Worm (Caenorhabditis elegans) whole organism, young adult: Measurements from ENCODE around the gene D1044.6.

Experiments used
- B0035.1 ChIP-seq: sonication (generic microtip); optimal IDR thresholded peaks from 2 replicates; lab custom pipeline; 2016; ENCODE audit warnings: missing genetic modification characterization, mild to moderate bottlenecking, missing compliant biosample characterization, missing genotype, missing genetic modification reagents
- B0336.3 ChIP-seq: fragments of 200-800 bp; sonication (Bioruptor generic); IDR thresholded peaks from 2 replicates; pipeline ENCODE4 v1.3.6; 2022; ENCODE audit warnings: missing genetic modification characterization, missing compliant biosample characterization
- C17E4.6 ChIP-seq: fragments of 200-800 bp; sonication (Bioruptor generic); IDR thresholded peaks from 2 replicates; pipeline ENCODE4 v1.3.6; 2022; ENCODE audit warnings: missing genetic modification reagents, missing genetic modification characterization, missing compliant biosample characterization
- F10E7.11 ChIP-seq: sonication (generic microtip); optimal IDR thresholded peaks from 2 replicates; lab custom pipeline; 2017; ENCODE audit warnings: mild to moderate bottlenecking, missing genetic modification characterization, moderate library complexity, missing compliant biosample characterization
- F57C9.4 ChIP-seq: sonication (generic microtip); optimal IDR thresholded peaks from 2 replicates; lab custom pipeline; 2017; ENCODE audit warnings: mild to moderate bottlenecking, missing genetic modification characterization, missing compliant biosample characterization
- K11D2.4 ChIP-seq: fragments of 200-800 bp; sonication (Bioruptor generic); IDR thresholded peaks from 2 replicates; pipeline ENCODE4 v1.3.6; 2022; ENCODE audit warnings: missing genetic modification reagents, missing genetic modification characterization, missing compliant biosample characterization
- T26A5.8 ChIP-seq: sonication (generic microtip); optimal IDR thresholded peaks from 2 replicates; lab custom pipeline; 2016; ENCODE audit warnings: missing genetic modification characterization, missing compliant biosample characterization
- Y53G8AR.9 ChIP-seq: fragments of 200-800 bp; sonication (Bioruptor generic); conservative IDR thresholded peaks from 2 replicates; pipeline ENCODE4 v1.3.6; 2022; ENCODE audit warnings: missing genetic modification reagents, missing genetic modification characterization, missing compliant biosample characterization
- ZK185.1 ChIP-seq: sonication (generic microtip); optimal IDR thresholded peaks from 2 replicates; lab custom pipeline; 2016; ENCODE audit warnings: mild to moderate bottlenecking, missing genetic modification characterization, missing compliant biosample characterization; ENCODE audit not compliant: poor library complexity, severe bottlenecking
- akir-1 ChIP-seq: fragments of 200-800 bp; sonication (Bioruptor generic); optimal IDR thresholded peaks from 2 replicates; lab custom pipeline; 2018; ENCODE audit warnings: mild to moderate bottlenecking, missing genetic modification characterization, moderate library complexity, missing compliant biosample characterization
- athp-1 ChIP-seq: sonication (generic microtip); optimal IDR thresholded peaks from 2 replicates; lab custom pipeline; 2017; ENCODE audit warnings: mild to moderate bottlenecking, missing genetic modification characterization, missing compliant biosample characterization
- attf-3 ChIP-seq: fragments of 200-800 bp; sonication (Bioruptor generic); conservative IDR thresholded peaks from 2 replicates; pipeline ENCODE4 v1.3.6; 2022; ENCODE audit warnings: missing genetic modification reagents, missing genetic modification characterization, missing compliant biosample characterization
- attf-5 ChIP-seq: fragments of 200-800 bp; sonication (Bioruptor generic); optimal IDR thresholded peaks from 2 replicates; lab custom pipeline; 2018; ENCODE audit warnings: mild to moderate bottlenecking, missing genetic modification characterization, missing compliant biosample characterization
- bed-1 ChIP-seq: fragments of 200-800 bp; sonication (Bioruptor generic); IDR thresholded peaks from 2 replicates; pipeline ENCODE4 v1.3.6; 2022; ENCODE audit warnings: missing genetic modification reagents, missing genetic modification characterization, missing compliant biosample characterization
- ccch-3 ChIP-seq: fragments of 200-800 bp; sonication (Bioruptor generic); optimal IDR thresholded peaks from 2 replicates; lab custom pipeline; 2018; ENCODE audit warnings: mild to moderate bottlenecking, missing genetic modification characterization, missing compliant biosample characterization
- cebp-1 ChIP-seq, 2 experiments: fragments of 200-800 bp in 1 of 2; sonication (Bioruptor generic) in 1 of 2; sonication (generic microtip) in 1 of 2; IDR thresholded peaks in 1 of 2; optimal IDR thresholded peaks in 1 of 2; 2 replicates each; pipeline versions ENCODE4 v1.3.6 to Lab custom; 2017 to 2022; ENCODE audit warnings: missing compliant biosample characterization in 2 of 2, missing genetic modification characterization in 2 of 2, mild to moderate bottlenecking in 1 of 2, missing genetic modification reagents in 1 of 2, moderate library complexity in 1 of 2
- cebp-2 ChIP-seq: fragments of 200-800 bp; sonication (Bioruptor generic); IDR thresholded peaks from 2 replicates; pipeline ENCODE4 v1.3.6; 2022; ENCODE audit warnings: missing genetic modification characterization, missing compliant biosample characterization
- ceh-100 ChIP-seq: fragments of 200-800 bp; sonication (Bioruptor generic); IDR thresholded peaks from 2 replicates; pipeline ENCODE4 v1.3.6; 2022; ENCODE audit warnings: missing genetic modification reagents, missing genetic modification characterization, missing compliant biosample characterization
- ceh-40 ChIP-seq: fragments of 200-800 bp; sonication (Bioruptor generic); IDR thresholded peaks from 2 replicates; pipeline ENCODE4 v1.3.6; 2022; ENCODE audit warnings: missing genetic modification characterization, missing compliant biosample characterization
- ceh-91 ChIP-seq: fragments of 200-800 bp; sonication (Bioruptor generic); IDR thresholded peaks from 2 replicates; pipeline ENCODE4 v1.3.6; 2022; ENCODE audit warnings: missing genetic modification reagents, missing genetic modification characterization, missing compliant biosample characterization
- ets-4 ChIP-seq: fragments of 200-800 bp; sonication (Bioruptor generic); optimal IDR thresholded peaks from 2 replicates; lab custom pipeline; 2018; ENCODE audit warnings: mild to moderate bottlenecking, missing genetic modification characterization, missing compliant biosample characterization
- gei-17 ChIP-seq: fragments of 200-800 bp; sonication (Bioruptor generic); optimal IDR thresholded peaks from 2 replicates; lab custom pipeline; 2018; ENCODE audit warnings: mild to moderate bottlenecking, missing genetic modification characterization, missing compliant biosample characterization
- hlh-12 ChIP-seq: sonication (generic microtip); optimal IDR thresholded peaks from 2 replicates; lab custom pipeline; 2016; ENCODE audit warnings: missing genetic modification characterization, missing compliant biosample characterization
- lag-1 ChIP-seq: fragments of 200-800 bp; sonication (Bioruptor generic); IDR thresholded peaks from 2 replicates; pipeline ENCODE4 v1.3.6; 2022; ENCODE audit warnings: missing genetic modification reagents, missing genetic modification characterization, missing compliant biosample characterization
- lin-26 ChIP-seq: fragments of 200-800 bp; sonication (Bioruptor generic); IDR thresholded peaks from 2 replicates; pipeline ENCODE4 v1.3.6; 2022; ENCODE audit warnings: missing genetic modification reagents, missing genetic modification characterization, missing compliant biosample characterization
- lin-35 ChIP-seq, 3 experiments: fragments of 150-350 bp in 2 of 3; sonication (generic microtip) in 1 of 3; optimal IDR thresholded peaks; 2 replicates each; lab custom pipeline; 2014 to 2018; ENCODE audit warnings: missing biosample characterization in 3 of 3, missing genetic modification characterization in 3 of 3, missing genetic modification reagents in 3 of 3
- lsl-1 ChIP-seq: fragments of 200-800 bp; sonication (Bioruptor generic); optimal IDR thresholded peaks from 2 replicates; lab custom pipeline; 2018; ENCODE audit warnings: mild to moderate bottlenecking, missing genetic modification characterization, moderate library complexity, missing compliant biosample characterization
- madf-10 ChIP-seq: sonication (generic microtip); optimal IDR thresholded peaks from 2 replicates; lab custom pipeline; 2016; ENCODE audit warnings: mild to moderate bottlenecking, missing genetic modification characterization, missing compliant biosample characterization
- madf-3 ChIP-seq: fragments of 200-800 bp; sonication (Bioruptor generic); IDR thresholded peaks from 2 replicates; pipeline ENCODE4 v1.3.6; 2022; ENCODE audit warnings: missing genetic modification reagents, missing genetic modification characterization, missing compliant biosample characterization
- madf-6 ChIP-seq: fragments of 200-800 bp; sonication (Bioruptor generic); IDR thresholded peaks from 2 replicates; pipeline ENCODE4 v1.3.6; 2022; ENCODE audit warnings: missing genetic modification reagents, missing genetic modification characterization, missing compliant biosample characterization
- mcd-1 ChIP-seq: fragments of 200-800 bp; sonication (Bioruptor generic); IDR thresholded peaks from 2 replicates; pipeline ENCODE4 v1.3.6; 2022; ENCODE audit warnings: missing genetic modification reagents, missing genetic modification characterization, missing compliant biosample characterization
- nfyb-1 ChIP-seq: fragments of 200-800 bp; sonication (Bioruptor generic); IDR thresholded peaks from 2 replicates; pipeline ENCODE4 v1.3.6; 2022; ENCODE audit warnings: missing genetic modification reagents, missing genetic modification characterization, missing compliant biosample characterization
- nhr-120 ChIP-seq: fragments of 200-800 bp; sonication (Bioruptor generic); IDR thresholded peaks from 2 replicates; pipeline ENCODE4 v1.3.6; 2022; ENCODE audit warnings: missing genetic modification characterization, missing compliant biosample characterization
- pbrm-1 ChIP-seq: fragments of 200-800 bp; sonication (Bioruptor generic); IDR thresholded peaks from 2 replicates; pipeline ENCODE4 v1.3.6; 2022; ENCODE audit warnings: missing genetic modification reagents, missing genetic modification characterization, missing compliant biosample characterization
- tbp1 ChIP-seq: fragments of 200-800 bp; sonication (Bioruptor generic); optimal IDR thresholded peaks from 2 replicates; lab custom pipeline; 2018; ENCODE audit warnings: mild to moderate bottlenecking, missing genetic modification characterization, missing compliant biosample characterization
- ztf-18 ChIP-seq: sonication (generic microtip); optimal IDR thresholded peaks from 2 replicates; lab custom pipeline; 2016; ENCODE audit warnings: missing genotype, mild to moderate bottlenecking, missing genetic modification characterization, missing compliant biosample characterization
- ztf-26 ChIP-seq: sonication (generic microtip); optimal IDR thresholded peaks from 2 replicates; lab custom pipeline; 2017; ENCODE audit warnings: missing genetic modification characterization, missing compliant biosample characterization
- ztf-6 ChIP-seq: fragments of 200-800 bp; sonication (Bioruptor generic); IDR thresholded peaks from 2 replicates; pipeline ENCODE4 v1.3.6; 2022; ENCODE audit warnings: missing genetic modification reagents, missing genetic modification characterization, missing compliant biosample characterization

Gene D1044.6

ce11 chrIII:5506023-5506597 is 36.9 kb downstream of the D1044.6 start (continued):
- no peak for TF ChIP-seq bed-1 (GFP tag; lab: Robert Waterston, UW)
- TF ChIP-seq akir-1 (GFP tag; lab: Kevin White, UChicago), result no peak
- peak; percentile 62 for TF ChIP-seq gei-17 (GFP tag; lab: Kevin White, UChicago)
- TF ChIP-seq ceh-91 (GFP tag; lab: Robert Waterston, UW), result no peak
- peak; percentile 22 for TF ChIP-seq attf-5 (GFP tag; lab: Kevin White, UChicago)
- peak; percentile 89; the same call in 1 of the 2 replicates for TF ChIP-seq Y53G8AR.9 (GFP tag; lab: Robert Waterston, UW)
- TF ChIP-seq B0035.1, result no peak
- peak; percentile 77; the same call in 1 of the 2 replicates for TF ChIP-seq cebp-2 (GFP tag; lab: Robert Waterston, UW)
- no peak for TF ChIP-seq cebp-1 (GFP tag; IDR thresholded peaks at IDR 0.05; lab: Robert Waterston, UW)
- no peak for TF ChIP-seq cebp-1 (tag; optimal IDR thresholded peaks at IDR 0.05; lab: Kevin White, UChicago)
- TF ChIP-seq lin-35 (GFP tag; optimal IDR thresholded peaks at IDR 0.05; lab: Kevin White, UChicago), result peak in 1 of 3 experiments; percentile 9
- TF ChIP-seq B0336.3, result peak; percentile 75
- peak; percentile 73; the same call in 1 of the 2 replicates for TF ChIP-seq nfyb-1 (GFP tag; lab: Robert Waterston, UW)
- TF ChIP-seq attf-3, result no peak
- no peak for TF ChIP-seq ceh-40 (GFP tag; lab: Robert Waterston, UW)
- peak; percentile 52 for TF ChIP-seq F57C9.4
- peak; percentile 37; the same call in 1 of the 2 replicates for TF ChIP-seq mcd-1
- TF ChIP-seq ets-4 (GFP tag; lab: Kevin White, UChicago), result no peak
- TF ChIP-seq ZK185.1 (tag; lab: Kevin White, UChicago), result peak; percentile 35
- no peak for TF ChIP-seq ztf-18 (tag; lab: Kevin White, UChicago)
- peak; percentile 57; the same call in 1 of the 2 replicates for TF ChIP-seq pbrm-1 (GFP tag; lab: Robert Waterston, UW)
- no peak for TF ChIP-seq hlh-12 (tag; lab: Kevin White, UChicago)
- peak; percentile 46; the same call in 1 of the 2 replicates for TF ChIP-seq madf-6 (GFP tag; lab: Robert Waterston, UW)
- TF ChIP-seq lag-1 (GFP tag; lab: Robert Waterston, UW), result no peak
- no peak for TF ChIP-seq ccch-3
- no peak for TF ChIP-seq C17E4.6 (GFP tag; lab: Robert Waterston, UW)
- no peak for TF ChIP-seq lsl-1 (GFP tag; lab: Kevin White, UChicago)
- TF ChIP-seq F10E7.11 (tag; lab: Kevin White, UChicago), result peak; percentile 65
- TF ChIP-seq athp-1 (tag; lab: Kevin White, UChicago), result peak; percentile 3
- TF ChIP-seq K11D2.4, result no peak
- TF ChIP-seq ztf-6 (GFP tag; lab: Robert Waterston, UW), result no peak
- no peak for TF ChIP-seq madf-3 (GFP tag; lab: Robert Waterston, UW)
- no peak for TF ChIP-seq nhr-120 (GFP tag; lab: Robert Waterston, UW)
- TF ChIP-seq ztf-26 (tag; lab: Kevin White, UChicago), result peak; percentile 66
- TF ChIP-seq T26A5.8 (tag; lab: Kevin White, UChicago), result no peak
- TF ChIP-seq tbp1, result no peak
- peak; percentile 50 for TF ChIP-seq madf-10 (tag; lab: Kevin White, UChicago)
- TF ChIP-seq lin-26 (GFP tag; lab: Robert Waterston, UW), result 0 out of 2 replicates have a peak, but pooled peaks have one; percentile 54
- TF ChIP-seq ceh-100, result no peak
